Fruit fly (Drosophila melanogaster) whole organism, embryonic: ENCODE data around the gene Dad1.
A peak's percentile ranks its signal among the peaks of the same experiment; 100 is the strongest.

Source experiments
- Abd-B ChIP-seq: fragments of 200-800 bp; sonication (Bioruptor generic); optimal IDR thresholded peaks from 2 replicates; lab custom pipeline; 2018; ENCODE audit warnings: missing biosample characterization, mild to moderate bottlenecking, missing genetic modification characterization, moderate library complexity
- BtbVII ChIP-seq: fragments of 200-800 bp; sonication (Bioruptor generic); optimal IDR thresholded peaks from 3 replicates; lab custom pipeline; 2017; ENCODE audit warnings: missing biosample characterization, mild to moderate bottlenecking, missing genetic modification characterization
- CG11093 ChIP-seq: fragments of 200-800 bp; sonication (Bioruptor generic); IDR thresholded peaks from 3 replicates; pipeline ENCODE4 v1.3.6; 2022; ENCODE audit warnings: missing biosample characterization, missing genetic modification characterization
- CG12942 ChIP-seq: fragments of 200-800 bp; sonication (Bioruptor generic); optimal IDR thresholded peaks from 3 replicates; lab custom pipeline; 2016; ENCODE audit warnings: missing biosample characterization, missing genetic modification characterization
- CG1529 ChIP-seq: fragments of 200-800 bp; sonication (Bioruptor generic); optimal IDR thresholded peaks from 3 replicates; lab custom pipeline; 2018; ENCODE audit warnings: missing biosample characterization, missing genetic modification characterization
- CG17829 ChIP-seq: fragments of 200-800 bp; optimal IDR thresholded peaks from 2 replicates; lab custom pipeline; 2019; ENCODE audit warnings: missing biosample characterization, mild to moderate bottlenecking, missing genetic modification characterization, moderate library complexity
- CG18599 ChIP-seq: fragments of 200-800 bp; sonication (Bioruptor generic); optimal IDR thresholded peaks from 3 replicates; lab custom pipeline; 2017; ENCODE audit warnings: missing biosample characterization, missing genetic modification characterization, mild to moderate bottlenecking, moderate library complexity, missing genetic modification reagents
- CG18764 ChIP-seq: fragments of 200-800 bp; sonication (Bioruptor generic); optimal IDR thresholded peaks from 3 replicates; lab custom pipeline; 2016; ENCODE audit warnings: missing biosample characterization, missing genetic modification characterization
- CG3163 ChIP-seq: fragments of 200-800 bp; sonication (Bioruptor generic); optimal IDR thresholded peaks from 3 replicates; lab custom pipeline; 2016; ENCODE audit warnings: missing biosample characterization, missing genetic modification characterization
- CG33557 ChIP-seq: fragments of 200-800 bp; sonication (Bioruptor generic); optimal IDR thresholded peaks from 2 replicates; lab custom pipeline; 2019; ENCODE audit warnings: missing biosample characterization, mild to moderate bottlenecking, missing genetic modification characterization, moderate library complexity
- CG34376 ChIP-seq: fragments of 200-800 bp; sonication (Bioruptor generic); optimal IDR thresholded peaks from 2 replicates; lab custom pipeline; 2018; ENCODE audit warnings: missing biosample characterization, mild to moderate bottlenecking, missing genetic modification characterization
- CG34422 ChIP-seq: fragments of 200-800 bp; sonication (Bioruptor generic); IDR thresholded peaks from 3 replicates; pipeline ENCODE4 v1.3.6; 2022; ENCODE audit warnings: missing biosample characterization, missing genetic modification characterization
- CG43689 ChIP-seq: fragments of 200-800 bp; sonication (Bioruptor generic); IDR thresholded peaks from 2 replicates; pipeline ENCODE4 v1.3.6; 2022; ENCODE audit warnings: missing biosample characterization, missing genetic modification characterization
- CG5180 ChIP-seq: fragments of 200-800 bp; sonication (Bioruptor generic); optimal IDR thresholded peaks from 3 replicates; lab custom pipeline; 2017; ENCODE audit warnings: missing biosample characterization, missing genetic modification characterization, mild to moderate bottlenecking, moderate library complexity, missing genetic modification reagents
- CG6654 ChIP-seq: fragments of 200-800 bp; sonication (Bioruptor generic); optimal IDR thresholded peaks from 2 replicates; lab custom pipeline; 2017; ENCODE audit warnings: missing biosample characterization, mild to moderate bottlenecking, missing genetic modification characterization
- CG6854 ChIP-seq: fragments of 200-800 bp; sonication (Bioruptor generic); optimal IDR thresholded peaks from 3 replicates; lab custom pipeline; 2017; ENCODE audit warnings: missing biosample characterization, mild to moderate bottlenecking, missing genetic modification characterization
- CG9437 ChIP-seq: fragments of 200-800 bp; sonication (Bioruptor generic); optimal IDR thresholded peaks from 2 replicates; lab custom pipeline; 2018; ENCODE audit warnings: missing biosample characterization, mild to moderate bottlenecking, missing genetic modification characterization
- D19B ChIP-seq: fragments of 200-800 bp; sonication (Bioruptor generic); optimal IDR thresholded peaks from 2 replicates; lab custom pipeline; 2017; ENCODE audit warnings: missing biosample characterization, mild to moderate bottlenecking, missing genetic modification characterization
- Deaf1 ChIP-seq: fragments of 200-800 bp; optimal IDR thresholded peaks from 3 replicates; lab custom pipeline; 2019; ENCODE audit warnings: missing biosample characterization, mild to moderate bottlenecking, missing genetic modification characterization, moderate library complexity
- Dip2 ChIP-seq: fragments of 200-800 bp; sonication (Bioruptor generic); IDR thresholded peaks from 2 replicates; pipeline ENCODE4 v1.3.6; 2022; ENCODE audit warnings: missing biosample characterization, missing genetic modification characterization
- Drgx ChIP-seq: fragments of 200-800 bp; sonication (Bioruptor generic); IDR thresholded peaks from 2 replicates; pipeline ENCODE4 v1.3.6; 2022; ENCODE audit warnings: missing biosample characterization, missing genetic modification characterization
- E2f1 ChIP-seq: fragments of 200-800 bp; sonication (Bioruptor generic); IDR thresholded peaks from 2 replicates; pipeline ENCODE4 v1.3.6; 2022; ENCODE audit warnings: missing biosample characterization, missing genetic modification characterization
- Gsc ChIP-seq: fragments of 200-800 bp; sonication (Bioruptor generic); IDR thresholded peaks from 2 replicates; pipeline ENCODE4 v1.3.6; 2022; ENCODE audit warnings: missing biosample characterization, missing genetic modification characterization
- Hr78 ChIP-seq, 2 experiments: fragments of 200-800 bp in 1 of 2; fragments of >200 bp in 1 of 2; sonication (Bioruptor generic) in 1 of 2; optimal IDR thresholded peaks; 2 replicates each; lab custom pipeline; 2017 to 2019; ENCODE audit warnings: missing biosample characterization in 2 of 2, missing genetic modification characterization in 2 of 2, mild to moderate bottlenecking in 1 of 2, moderate library complexity in 1 of 2
- MBD-R2 ChIP-seq: fragments of 200-800 bp; sonication (Bioruptor generic); IDR thresholded peaks from 2 replicates; pipeline ENCODE4 v1.3.6; 2022; ENCODE audit warnings: missing biosample characterization, missing genetic modification characterization
- bowl ChIP-seq: fragments of 200-800 bp; sonication (Bioruptor generic); IDR thresholded peaks from 2 replicates; pipeline ENCODE4 v1.3.6; 2022; ENCODE audit warnings: missing biosample characterization, missing genetic modification characterization
- chinmo ChIP-seq: fragments of 200-800 bp; sonication (Bioruptor generic); IDR thresholded peaks from 4 replicates; pipeline ENCODE4 v1.3.6; 2022; ENCODE audit warnings: missing biosample characterization, missing genetic modification characterization; ENCODE audit not compliant: partially characterized antibody
- crol ChIP-seq: fragments of 200-800 bp; sonication (Bioruptor generic); IDR thresholded peaks from 2 replicates; pipeline ENCODE4 v1.3.6; 2022; ENCODE audit warnings: missing biosample characterization, missing genetic modification characterization
- dan ChIP-seq: fragments of 200-800 bp; sonication (Bioruptor generic); IDR thresholded peaks from 2 replicates; pipeline ENCODE4 v1.3.6; 2022; ENCODE audit warnings: missing biosample characterization, missing genetic modification characterization
- grn ChIP-seq: fragments of 200-800 bp; sonication (Bioruptor generic); optimal IDR thresholded peaks from 3 replicates; lab custom pipeline; 2017; ENCODE audit warnings: missing biosample characterization, missing genetic modification characterization
- gt ChIP-seq: fragments of 200-800 bp; sonication (Bioruptor generic); IDR thresholded peaks from 2 replicates; pipeline ENCODE4 v1.3.6; 2022; ENCODE audit warnings: missing biosample characterization, missing genetic modification characterization
- jigr1 ChIP-seq: fragments of 200-800 bp; sonication (Bioruptor generic); IDR thresholded peaks from 3 replicates; pipeline ENCODE4 v1.3.6; 2022; ENCODE audit warnings: missing biosample characterization, missing genetic modification characterization
- lbe ChIP-seq: fragments of 200-800 bp; sonication (Bioruptor generic); optimal IDR thresholded peaks from 2 replicates; lab custom pipeline; 2016; ENCODE audit warnings: missing biosample characterization, mild to moderate bottlenecking, missing genetic modification characterization
- lmd ChIP-seq: fragments of 200-800 bp; sonication (Bioruptor generic); IDR thresholded peaks from 2 replicates; pipeline ENCODE4 v1.3.6; 2022; ENCODE audit warnings: missing biosample characterization, missing genetic modification characterization
- pho ChIP-seq: fragments of 200-800 bp; sonication (Bioruptor generic); optimal IDR thresholded peaks from 2 replicates; lab custom pipeline; 2016; ENCODE audit warnings: missing biosample characterization, missing genetic modification characterization
- sens ChIP-seq: fragments of 200-800 bp; sonication (Bioruptor generic); peaks from one replicate; lab custom pipeline; 2016; ENCODE audit warnings: missing biosample characterization, missing genetic modification characterization
- shn ChIP-seq: fragments of 200-800 bp; sonication (Bioruptor generic); optimal IDR thresholded peaks from 3 replicates; lab custom pipeline; 2016; ENCODE audit warnings: missing biosample characterization, missing genetic modification characterization
- sim ChIP-seq: fragments of 200-800 bp; sonication (Bioruptor generic); IDR thresholded peaks from 2 replicates; pipeline ENCODE4 v1.3.6; 2022; ENCODE audit warnings: missing biosample characterization, missing genetic modification characterization
- tna ChIP-seq: fragments of 200-800 bp; sonication (Bioruptor generic); IDR thresholded peaks from 2 replicates; pipeline ENCODE4 v1.3.6; 2022; ENCODE audit warnings: missing biosample characterization, missing genetic modification characterization; ENCODE audit not compliant: partially characterized antibody
- z ChIP-seq: fragments of 200-800 bp; sonication (Bioruptor generic); IDR thresholded peaks from 3 replicates; pipeline ENCODE4 v1.3.6; 2022; ENCODE audit warnings: missing biosample characterization, missing genetic modification characterization

Gene Dad1

DNA sequence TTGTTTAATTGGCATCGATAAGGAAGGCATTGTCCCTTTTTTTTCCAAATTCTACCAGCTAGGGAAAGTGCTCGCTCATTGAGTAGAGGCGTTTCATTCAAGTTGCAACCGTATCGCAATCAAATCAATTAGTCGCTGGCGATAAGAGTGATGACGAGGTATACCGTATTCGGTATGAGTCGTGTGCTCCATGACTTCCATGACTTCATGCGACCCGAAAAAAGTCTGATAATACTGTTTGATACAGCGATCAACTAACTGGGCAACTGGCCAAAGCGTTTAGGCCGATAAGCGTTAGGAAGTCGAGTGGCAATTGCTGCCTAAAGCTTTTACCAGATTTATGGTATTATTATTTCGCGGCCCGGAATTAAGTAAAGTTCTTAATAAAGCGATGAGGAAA, 39.4 kb downstream of the Dad1 start (continued):
- no peak for TF ChIP-seq Abd-B
- peak; percentile 78 for TF ChIP-seq CG34376
- no peak for TF ChIP-seq CG11093
- TF ChIP-seq CG18764 (GFP tag; lab: Kevin White, UChicago): no peak
- no peak for TF ChIP-seq CG34422 (GFP tag; lab: Robert Waterston, UW)
- TF ChIP-seq E2f1: no peak
- TF ChIP-seq jigr1 (GFP tag; lab: Robert Waterston, UW): no peak
- peak; percentile 83 for TF ChIP-seq grn
- peak; percentile 16 for TF ChIP-seq Deaf1
- TF ChIP-seq CG6654 (GFP tag; lab: Kevin White, UChicago): no peak
- TF ChIP-seq CG1529 (GFP tag; lab: Kevin White, UChicago): no peak
- TF ChIP-seq CG6854 (GFP tag; lab: Kevin White, UChicago): no peak
- TF ChIP-seq lbe: no peak
- TF ChIP-seq CG9437: no peak
- peak in 1 of 2 experiments; percentile 68 for TF ChIP-seq Hr78 (GFP tag; optimal IDR thresholded peaks at IDR 0.05; lab: Kevin White, UChicago)
- no peak for TF ChIP-seq CG18599 (GFP tag; lab: Kevin White, UChicago)
- no peak for TF ChIP-seq CG12942 (GFP tag; lab: Kevin White, UChicago)
- TF ChIP-seq CG3163 (GFP tag; lab: Kevin White, UChicago): no peak
- peak; percentile 74 for TF ChIP-seq CG5180
- TF ChIP-seq crol (GFP tag; lab: Robert Waterston, UW): no peak
- no peak for TF ChIP-seq z (GFP tag; lab: Robert Waterston, UW)
- TF ChIP-seq MBD-R2: no peak
- TF ChIP-seq dan (GFP tag; lab: Robert Waterston, UW): no peak
- TF ChIP-seq chinmo (GFP tag; lab: Robert Waterston, UW): 0 out of 4 replicates have a peak, but pooled peaks have one; percentile 37
- TF ChIP-seq CG17829 (tag; lab: Kevin White, UChicago): no peak
- TF ChIP-seq D19B (GFP tag; lab: Kevin White, UChicago): peak; percentile 48
- TF ChIP-seq shn (GFP tag; lab: Kevin White, UChicago): no peak
- TF ChIP-seq tna (GFP tag; lab: Robert Waterston, UW): no peak
- peak; percentile 2 for TF ChIP-seq BtbVII (GFP tag; lab: Kevin White, UChicago)
- TF ChIP-seq Dip2: no peak
- no peak for TF ChIP-seq gt
- TF ChIP-seq Drgx: no peak
- TF ChIP-seq CG33557 (GFP tag; lab: Kevin White, UChicago): no peak
- TF ChIP-seq CG43689 (GFP tag; lab: Robert Waterston, UW): no peak
- no peak for TF ChIP-seq sim (GFP tag; lab: Robert Waterston, UW)

DNA sequence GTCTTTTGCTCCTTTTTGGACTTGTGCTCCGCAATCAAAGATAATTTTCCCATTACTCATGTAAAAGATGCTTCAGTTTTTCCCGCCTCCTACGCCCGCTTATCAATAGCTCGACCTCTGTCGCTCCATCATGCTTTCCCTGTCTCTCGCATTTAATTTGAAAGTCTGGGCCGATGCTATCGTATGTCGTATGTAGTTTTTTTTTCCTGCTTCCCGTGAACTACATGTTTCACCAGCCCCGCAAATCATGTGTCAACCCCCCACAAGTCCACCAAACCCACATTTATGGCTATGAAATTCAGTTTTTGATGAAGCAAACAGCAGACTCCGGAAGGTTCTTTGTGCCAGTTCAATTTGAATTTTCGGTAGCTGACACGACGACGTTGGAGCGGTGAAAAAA, 41.5 kb downstream of the Dad1 start, which contains the start of gene CG14273:
Gene CG14273 (plus strand): TSS at position 301 of the 400 bp plus-strand sequence.
- TF ChIP-seq lmd (no peak), bowl (GFP tag; lab: Robert Waterston, UW) (no peak), pho (GFP tag; lab: Kevin White, UChicago) (no peak), sens (GFP tag; lab: Kevin White, UChicago) (peak; percentile 11), Gsc (GFP tag; lab: Robert Waterston, UW) (no peak)
- TF ChIP-seq, all 482 proteins: peak for 1
